Fruit fly (Drosophila melanogaster) S2 (cell line): Measurements from ENCODE around the gene Sfp24Bb.

ENCODE experiments used
- CG8478 ChIP-seq: fragments of >200 bp; optimal IDR thresholded peaks from 2 replicates; lab custom pipeline; 2018
- CTCF ChIP-seq, 2 experiments: fragments of >200 bp; optimal IDR thresholded peaks; 2 replicates each; lab custom pipeline; 2018

- TF ChIP-seq CTCF (optimal IDR thresholded peaks at IDR 0.05; lab: Kevin White, UChicago) (no peak), CG8478 (lab: Kevin White, UChicago) (no peak)
Observed at dm6 chr2L:3624784-3625183, 44.8 kb downstream of the Sfp24Bb start.
